Worm (Caenorhabditis elegans) whole organism, midembryonic: ENCODE results near the gene F36H1.12.

Experiments
- T22C8.4 ChIP-seq: fragments of 200-800 bp; sonication (Bioruptor generic); IDR thresholded peaks from 2 replicates; pipeline ENCODE4 v1.3.6; 2022; ENCODE audit warnings: missing genetic modification characterization, missing compliant biosample characterization
- cog-1 ChIP-seq: sonication (generic microtip); optimal IDR thresholded peaks from 2 replicates; lab custom pipeline; 2016; ENCODE audit warnings: missing genetic modification characterization, missing compliant biosample characterization
- flt-1 ChIP-seq: fragments of 200-800 bp; sonication (Bioruptor generic); IDR thresholded peaks from 2 replicates; pipeline ENCODE4 v1.3.6; 2022; ENCODE audit warnings: missing genetic modification characterization, missing compliant biosample characterization
- klf-2 ChIP-seq: fragments of 200-800 bp; sonication (Bioruptor generic); conservative IDR thresholded peaks from 2 replicates; pipeline ENCODE4 v1.3.6; 2022; ENCODE audit warnings: missing genetic modification reagents, missing genetic modification characterization, missing compliant biosample characterization
- med-1 ChIP-seq: sonication (generic microtip); optimal IDR thresholded peaks from 2 replicates; lab custom pipeline; 2017; ENCODE audit warnings: missing genetic modification characterization, mild to moderate bottlenecking, missing compliant biosample characterization, antibody characterized with exemption, missing genetic modification reagents; ENCODE audit not compliant: insufficient read depth
- ref-1 ChIP-seq: fragments of 200-800 bp; sonication (Bioruptor generic); conservative IDR thresholded peaks from 2 replicates; pipeline ENCODE4 v1.3.6; 2022; ENCODE audit warnings: missing genetic modification reagents, missing genetic modification characterization, missing compliant biosample characterization
- tab-1 ChIP-seq: fragments of 200-800 bp; sonication (Bioruptor generic); IDR thresholded peaks from 2 replicates; pipeline ENCODE4 v1.3.6; 2022; ENCODE audit warnings: missing genetic modification characterization, missing compliant biosample characterization
- ztf-23 ChIP-seq: fragments of 200-800 bp; sonication (Bioruptor generic); IDR thresholded peaks from 2 replicates; pipeline ENCODE4 v1.3.6; 2022; ENCODE audit warnings: missing genetic modification reagents, missing genetic modification characterization, missing compliant biosample characterization
- ztf-29 ChIP-seq: fragments of 200-800 bp; sonication (Bioruptor generic); IDR thresholded peaks from 2 replicates; pipeline ENCODE4 v1.3.6; 2022; ENCODE audit warnings: missing genetic modification reagents, missing genetic modification characterization, missing compliant biosample characterization

The F36H1.12 gene

ce11 chrIV:11031640-11032039 lies 21.9 kb downstream of the F36H1.12 start:
- no peak for TF ChIP-seq cog-1 (tag; lab: Kevin White, UChicago)
- TF ChIP-seq klf-2 (GFP tag; lab: Robert Waterston, UW), result no peak
- no peak for TF ChIP-seq tab-1 (GFP tag; lab: Robert Waterston, UW)
- TF ChIP-seq flt-1 (GFP tag; lab: Robert Waterston, UW), result no peak
- TF ChIP-seq med-1 (GFP tag; lab: Kevin White, UChicago), result no peak
- TF ChIP-seq ztf-23 (GFP tag; lab: Robert Waterston, UW), result no peak
- no peak for TF ChIP-seq ref-1
- TF ChIP-seq ztf-29, result no peak

ce11 chrIV:11030893-11031292 lies 22.6 kb downstream of the F36H1.12 start, which contains the start of gene hrg-4:
hrg-4 (minus strand) TSS chrIV:11030993.
- TF ChIP-seq med-1 (GFP tag; lab: Kevin White, UChicago), result no peak
- no peak for TF ChIP-seq flt-1 (GFP tag; lab: Robert Waterston, UW)
- TF ChIP-seq ztf-29, result no peak
- TF ChIP-seq cog-1 (tag; lab: Kevin White, UChicago), result no peak
- no peak for TF ChIP-seq ref-1
- TF ChIP-seq tab-1 (GFP tag; lab: Robert Waterston, UW), result no peak
- no peak for TF ChIP-seq klf-2 (GFP tag; lab: Robert Waterston, UW)
- no peak for TF ChIP-seq T22C8.4 (GFP tag; lab: Robert Waterston, UW)
- TF ChIP-seq ztf-23 (GFP tag; lab: Robert Waterston, UW), result no peak

- TF ChIP-seq ztf-29 (no peak), flt-1 (GFP tag; lab: Robert Waterston, UW) (no peak), cog-1 (tag; lab: Kevin White, UChicago) (no peak), ztf-23 (GFP tag; lab: Robert Waterston, UW) (no peak), T22C8.4 (GFP tag; lab: Robert Waterston, UW) (no peak), med-1 (GFP tag; lab: Kevin White, UChicago) (no peak), ref-1 (no peak), klf-2 (GFP tag; lab: Robert Waterston, UW) (no peak), tab-1 (GFP tag; lab: Robert Waterston, UW) (no peak)
Measured at ce11 chrIV:11030117-11030516, 23.4 kb downstream of the F36H1.12 start.

- TF ChIP-seq tab-1 (GFP tag; lab: Robert Waterston, UW) (no peak), ref-1 (no peak), ztf-29 (no peak), T22C8.4 (GFP tag; lab: Robert Waterston, UW) (no peak), ztf-23 (GFP tag; lab: Robert Waterston, UW) (no peak), klf-2 (GFP tag; lab: Robert Waterston, UW) (no peak), cog-1 (tag; lab: Kevin White, UChicago) (no peak), med-1 (GFP tag; lab: Kevin White, UChicago) (no peak), flt-1 (GFP tag; lab: Robert Waterston, UW) (no peak)
Measured at ce11 chrIV:11029412-11029811, 24.1 kb downstream of the F36H1.12 start, which contains the start of gene hrg-5. hrg-5 (minus strand) TSS chrIV:11029428.

- TF ChIP-seq ztf-23 (GFP tag; lab: Robert Waterston, UW), result no peak
- TF ChIP-seq flt-1 (GFP tag; lab: Robert Waterston, UW), result peak; percentile 76; the same call in 1 of the 2 replicates
- TF ChIP-seq cog-1 (tag; lab: Kevin White, UChicago), result peak; percentile 76
Measured at ce11 chrIV:11027560-11027959, 25.9 kb downstream of the F36H1.12 start.

ce11 chrIV:11026648-11027047 lies 26.9 kb downstream of the F36H1.12 start:
- 0 out of 2 replicates have a peak, but pooled peaks have one; percentile 11 for TF ChIP-seq T22C8.4 (GFP tag; lab: Robert Waterston, UW)
- TF ChIP-seq tab-1 (GFP tag; lab: Robert Waterston, UW), result no peak
- TF ChIP-seq ztf-29, result no peak
- TF ChIP-seq ref-1, result no peak

- TF ChIP-seq med-1 (GFP tag; lab: Kevin White, UChicago) (peak; percentile 94), klf-2 (GFP tag; lab: Robert Waterston, UW) (peak; percentile 97), T22C8.4 (GFP tag; lab: Robert Waterston, UW) (peak; percentile 96), cog-1 (tag; lab: Kevin White, UChicago) (peak; percentile 99), ztf-23 (GFP tag; lab: Robert Waterston, UW) (peak; percentile 97), ztf-29 (peak; percentile 97), flt-1 (GFP tag; lab: Robert Waterston, UW) (peak; percentile 99), ref-1 (peak; percentile 99), tab-1 (GFP tag; lab: Robert Waterston, UW) (peak; percentile 100)
Measured at ce11 chrIV:11025941-11026340, 27.6 kb downstream of the F36H1.12 start.

ce11 chrIV:11022303-11022702 lies 31.2 kb downstream of the F36H1.12 start, which contains the start of gene alh-3:
alh-3 (plus strand) TSS chrIV:11022603.
- TF ChIP-seq med-1 (GFP tag; lab: Kevin White, UChicago) (no peak), flt-1 (GFP tag; lab: Robert Waterston, UW) (no peak), ztf-29 (no peak), ztf-23 (GFP tag; lab: Robert Waterston, UW) (no peak), cog-1 (tag; lab: Kevin White, UChicago) (no peak), ref-1 (no peak), tab-1 (GFP tag; lab: Robert Waterston, UW) (no peak), T22C8.4 (GFP tag; lab: Robert Waterston, UW) (no peak), klf-2 (GFP tag; lab: Robert Waterston, UW) (no peak)

ce11 chrIV:11021512-11022268 lies 31.8 kb downstream of the F36H1.12 start, which contains the start of gene mogs-1:
mogs-1 (minus strand) TSS chrIV:11021928.
- TF ChIP-seq ztf-23 (GFP tag; lab: Robert Waterston, UW), result no peak
- TF ChIP-seq flt-1 (GFP tag; lab: Robert Waterston, UW), result no peak
- TF ChIP-seq med-1 (GFP tag; lab: Kevin White, UChicago), result no peak
- TF ChIP-seq ref-1, result no peak
- TF ChIP-seq klf-2 (GFP tag; lab: Robert Waterston, UW), result no peak
- TF ChIP-seq ztf-29, result no peak
- TF ChIP-seq cog-1 (tag; lab: Kevin White, UChicago), result no peak
- TF ChIP-seq T22C8.4 (GFP tag; lab: Robert Waterston, UW), result no peak
- TF ChIP-seq tab-1 (GFP tag; lab: Robert Waterston, UW), result no peak
